Fruit fly (Drosophila melanogaster) whole organism, wandering third instar larva: ENCODE data around the gene VhaSFD.

Source experiments
- Abd-B ChIP-seq: fragments of >200 bp; optimal IDR thresholded peaks from 2 replicates; lab custom pipeline; 2017; ENCODE audit warnings: missing biosample characterization, missing genetic modification characterization
- CG32264 ChIP-seq: fragments of 200-800 bp; sonication (Bioruptor generic); optimal IDR thresholded peaks from 2 replicates; lab custom pipeline; 2016; ENCODE audit warnings: missing biosample characterization, missing genetic modification characterization
- CG9705 ChIP-seq: fragments of 200-800 bp; sonication (Bioruptor generic); optimal IDR thresholded peaks from 2 replicates; lab custom pipeline; 2018; ENCODE audit warnings: missing biosample characterization, mild to moderate bottlenecking, missing genetic modification characterization
- CrebA ChIP-seq: fragments of 200-800 bp; sonication (Bioruptor generic); optimal IDR thresholded peaks from 2 replicates; lab custom pipeline; 2016; ENCODE audit warnings: missing biosample characterization, mild to moderate bottlenecking, missing genetic modification characterization, borderline replicate concordance
- Dfd ChIP-seq: fragments of >200 bp; optimal IDR thresholded peaks from 2 replicates; lab custom pipeline; 2017; ENCODE audit warnings: missing biosample characterization, missing genetic modification characterization
- Dif ChIP-seq: fragments of 200-275, 200-300 bp; sonication (Bioruptor generic); optimal IDR thresholded peaks from 2 replicates; lab custom pipeline; 2018; ENCODE audit warnings: missing biosample characterization, missing genetic modification characterization; ENCODE audit not compliant: partially characterized antibody
- GATAd ChIP-seq: sonication (Bioruptor generic); optimal IDR thresholded peaks from 2 replicates; lab custom pipeline; 2016; ENCODE audit warnings: missing biosample characterization, missing genetic modification characterization
- HLH106 ChIP-seq: fragments of 200-800 bp; optimal IDR thresholded peaks from 3 replicates; lab custom pipeline; 2019; ENCODE audit warnings: missing biosample characterization, mild to moderate bottlenecking, missing genetic modification characterization, moderate library complexity
- Hnf4 ChIP-seq: fragments of 200-800 bp; sonication (Bioruptor generic); optimal IDR thresholded peaks from 2 replicates; lab custom pipeline; 2016; ENCODE audit warnings: missing biosample characterization, mild to moderate bottlenecking, missing genetic modification characterization
- Hr78 ChIP-seq: fragments of >200 bp; optimal IDR thresholded peaks from 2 replicates; lab custom pipeline; 2017; ENCODE audit warnings: missing biosample characterization, missing genetic modification characterization
- Hr83 ChIP-seq: fragments of 200-300 bp; sonication (Bioruptor generic); optimal IDR thresholded peaks from 2 replicates; lab custom pipeline; 2016; ENCODE audit warnings: missing biosample characterization, mild to moderate bottlenecking, missing genetic modification characterization, moderate library complexity; ENCODE audit not compliant: poor library complexity, severe bottlenecking
- Jra ChIP-seq: sonication (Bioruptor generic); optimal IDR thresholded peaks from 2 replicates; lab custom pipeline; 2016; ENCODE audit warnings: missing biosample characterization, missing genetic modification characterization
- Myc ChIP-seq: fragments of >200 bp; optimal IDR thresholded peaks from 2 replicates; lab custom pipeline; 2017
- N ChIP-seq: fragments of >200 bp; optimal IDR thresholded peaks from 2 replicates; lab custom pipeline; 2018; ENCODE audit warnings: missing biosample characterization, missing external identifiers, missing genetic modification characterization
- OdsH ChIP-seq: fragments of 200-800 bp; sonication (Bioruptor generic); optimal IDR thresholded peaks from 2 replicates; lab custom pipeline; 2016; ENCODE audit warnings: missing biosample characterization, mild to moderate bottlenecking, missing genetic modification characterization
- Rel ChIP-seq, 2 experiments: fragments of 200-800 bp; sonication (Bioruptor generic) in 1 of 2; optimal IDR thresholded peaks; 2 replicates in 1 of 2; 3 replicates in 1 of 2; lab custom pipeline; 2016 to 2019; ENCODE audit warnings: mild to moderate bottlenecking in 2 of 2, missing biosample characterization in 2 of 2, missing genetic modification characterization in 2 of 2, moderate library complexity in 1 of 2
- Sp1 ChIP-seq: fragments of 200-800 bp; sonication (Bioruptor generic); optimal IDR thresholded peaks from 3 replicates; lab custom pipeline; 2019; ENCODE audit warnings: missing biosample characterization, mild to moderate bottlenecking, missing genetic modification characterization, moderate library complexity
- Vsx2 ChIP-seq: fragments of 200-300, 225-300 bp; sonication (Bioruptor generic); optimal IDR thresholded peaks from 2 replicates; lab custom pipeline; 2018; ENCODE audit warnings: missing biosample characterization, missing genetic modification characterization; ENCODE audit not compliant: partially characterized antibody
- br ChIP-seq: fragments of 200-800 bp; sonication (Bioruptor generic); optimal IDR thresholded peaks from 2 replicates; lab custom pipeline; 2016; ENCODE audit warnings: missing biosample characterization, missing genetic modification characterization
- brk ChIP-seq: fragments of 200-800 bp; sonication (Bioruptor generic); optimal IDR thresholded peaks from 2 replicates; lab custom pipeline; 2016; ENCODE audit warnings: missing biosample characterization, mild to moderate bottlenecking, missing genetic modification characterization
- dl ChIP-seq, 2 experiments: fragments of 175-275, 200-275 bp in 1 of 2; fragments of 200-275 bp in 1 of 2; sonication (Bioruptor generic); optimal IDR thresholded peaks; lab custom pipeline; 2018; ENCODE audit warnings: mild to moderate bottlenecking in 2 of 2, missing biosample characterization in 2 of 2, missing genetic modification characterization in 2 of 2, moderate library complexity in 2 of 2; ENCODE audit not compliant: partially characterized antibody in 2 of 2, insufficient read depth in 1 of 2
- dmrt93B ChIP-seq: fragments of 200-800 bp; sonication (Bioruptor generic); optimal IDR thresholded peaks from 2 replicates; lab custom pipeline; 2018; ENCODE audit warnings: missing biosample characterization, mild to moderate bottlenecking, missing genetic modification characterization
- dsf ChIP-seq: sonication (Bioruptor generic); optimal IDR thresholded peaks from 2 replicates; lab custom pipeline; 2016; ENCODE audit warnings: missing biosample characterization, missing genetic modification characterization, borderline replicate concordance
- ey ChIP-seq: fragments of 200-800 bp; sonication (Bioruptor generic); optimal IDR thresholded peaks from 2 replicates; lab custom pipeline; 2016; ENCODE audit warnings: missing biosample characterization, missing genetic modification characterization
- foxo ChIP-seq, 2 experiments: fragments of 200-800 bp; sonication (Bioruptor generic); optimal IDR thresholded peaks; 2 replicates in 1 of 2; 3 replicates in 1 of 2; lab custom pipeline; 2016 to 2017; ENCODE audit warnings: missing biosample characterization in 2 of 2, missing genetic modification characterization in 2 of 2
- fru ChIP-seq: fragments of 200-800 bp; sonication (Bioruptor generic); optimal IDR thresholded peaks from 3 replicates; lab custom pipeline; 2016; ENCODE audit warnings: missing biosample characterization, mild to moderate bottlenecking, missing genetic modification characterization
- h ChIP-seq: fragments of 200-800 bp; sonication (Bioruptor generic); optimal IDR thresholded peaks from 3 replicates; lab custom pipeline; 2016; ENCODE audit warnings: missing biosample characterization, mild to moderate bottlenecking, missing genetic modification characterization
- jim ChIP-seq: fragments of 175-275, 200-325 bp; sonication (Bioruptor generic); optimal IDR thresholded peaks from 2 replicates; lab custom pipeline; 2016; ENCODE audit warnings: missing biosample characterization, mild to moderate bottlenecking, missing genetic modification characterization
- lola ChIP-seq: fragments of >200 bp; optimal IDR thresholded peaks from 2 replicates; lab custom pipeline; 2017; ENCODE audit warnings: missing biosample characterization, missing genetic modification characterization
- pan ChIP-seq: fragments of >200 bp; optimal IDR thresholded peaks from 2 replicates; lab custom pipeline; 2017
- psq ChIP-seq: fragments of 200-800 bp; sonication (Bioruptor generic); optimal IDR thresholded peaks from 3 replicates; lab custom pipeline; 2017; ENCODE audit warnings: missing biosample characterization, mild to moderate bottlenecking, missing genetic modification characterization, moderate library complexity
- rgr ChIP-seq: fragments of 200-800 bp; sonication (Bioruptor generic); optimal IDR thresholded peaks from 3 replicates; lab custom pipeline; 2016; ENCODE audit warnings: missing biosample characterization, mild to moderate bottlenecking, missing genetic modification characterization
- sage ChIP-seq: fragments of 200-800 bp; sonication (Bioruptor generic); optimal IDR thresholded peaks from 2 replicates; lab custom pipeline; 2016; ENCODE audit warnings: missing biosample characterization, mild to moderate bottlenecking, missing genetic modification characterization
- sv ChIP-seq: fragments of 200-800 bp; sonication (Bioruptor generic); optimal IDR thresholded peaks from 3 replicates; lab custom pipeline; 2016; ENCODE audit warnings: missing biosample characterization, missing genetic modification characterization
- tai ChIP-seq: sonication (Bioruptor generic); optimal IDR thresholded peaks from 2 replicates; lab custom pipeline; 2016; ENCODE audit warnings: missing biosample characterization, missing genetic modification characterization
- usp ChIP-seq: fragments of >200 bp; optimal IDR thresholded peaks from 2 replicates; lab custom pipeline; 2017; ENCODE audit warnings: missing biosample characterization, missing genetic modification characterization
- woc ChIP-seq: sonication (Bioruptor generic); optimal IDR thresholded peaks from 2 replicates; lab custom pipeline; 2016; ENCODE audit warnings: missing biosample characterization, mild to moderate bottlenecking, missing genetic modification characterization

The VhaSFD gene

dm6 chr2L:16719643-16720515 is 7.7 kb downstream of the VhaSFD start, which contains the start of gene Cyt-c-p:
Gene Cyt-c-p, plus strand, starts transcription at chr2L:16719932.
- no peak for TF ChIP-seq ey (GFP tag; lab: Kevin White, UChicago)
- no peak for TF ChIP-seq tai (GFP tag; lab: Kevin White, UChicago)
- no peak for TF ChIP-seq jim (GFP tag; lab: Kevin White, UChicago)
- TF ChIP-seq dmrt93B (GFP tag; lab: Kevin White, UChicago) = no peak
- no peak for TF ChIP-seq dsf (GFP tag; lab: Kevin White, UChicago)
- no peak for TF ChIP-seq woc (GFP tag; lab: Kevin White, UChicago)
- TF ChIP-seq foxo (GFP tag; optimal IDR thresholded peaks at IDR 0.05; lab: Kevin White, UChicago) = peak in 1 of 2 experiments; percentile 28
- no peak for TF ChIP-seq h (GFP tag; lab: Kevin White, UChicago)
- TF ChIP-seq HLH106 (tag; lab: Kevin White, UChicago) = peak; percentile 13
- no peak for TF ChIP-seq Dfd (GFP tag; lab: Kevin White, UChicago)
- TF ChIP-seq brk (GFP tag; lab: Kevin White, UChicago) = no peak
- no peak for TF ChIP-seq psq (GFP tag; lab: Kevin White, UChicago)
- TF ChIP-seq Myc = peak; percentile 19
- TF ChIP-seq CG9705 (GFP tag; lab: Kevin White, UChicago) = no peak
- TF ChIP-seq sage (GFP tag; lab: Kevin White, UChicago) = no peak
- no peak for TF ChIP-seq Abd-B
- no peak for TF ChIP-seq sv (GFP tag; lab: Kevin White, UChicago)
- no peak for TF ChIP-seq Hr78
- TF ChIP-seq fru (GFP tag; lab: Kevin White, UChicago) = no peak
- TF ChIP-seq CG32264 (GFP tag; lab: Kevin White, UChicago) = no peak
- no peak for TF ChIP-seq Hnf4 (GFP tag; lab: Kevin White, UChicago)
- TF ChIP-seq Dif (GFP tag; lab: Kevin White, UChicago) = peak; percentile 0
- TF ChIP-seq N = no peak
- TF ChIP-seq lola (GFP tag; lab: Kevin White, UChicago) = no peak
- peak; percentile 19 for TF ChIP-seq OdsH (GFP tag; lab: Kevin White, UChicago)
- TF ChIP-seq Rel (GFP tag; optimal IDR thresholded peaks at IDR 0.05; lab: Kevin White, UChicago) = no peak
- peak; percentile 83 for TF ChIP-seq Rel (tag; optimal IDR thresholded peaks at IDR 0.05; lab: Kevin White, UChicago)
- no peak for TF ChIP-seq pan
- TF ChIP-seq GATAd = no peak
- no peak for TF ChIP-seq Jra (GFP tag; lab: Kevin White, UChicago)
- no peak for TF ChIP-seq CrebA (GFP tag; lab: Kevin White, UChicago)
- peak; percentile 28 for TF ChIP-seq Hr83 (GFP tag; lab: Kevin White, UChicago)
- TF ChIP-seq usp (GFP tag; lab: Kevin White, UChicago) = no peak
- no peak for TF ChIP-seq Sp1 (GFP tag; lab: Kevin White, UChicago)
- TF ChIP-seq Vsx2 (GFP tag; lab: Kevin White, UChicago) = no peak
- TF ChIP-seq dl (GFP tag; optimal IDR thresholded peaks at IDR 0.05; lab: Kevin White, UChicago; ENCODE audit: insufficient read depth in 1 of 2, partially characterized antibody in 2 of 2) = no peak
- TF ChIP-seq br (GFP tag; lab: Kevin White, UChicago) = no peak
- peak; percentile 19 for TF ChIP-seq rgr

- no peak for TF ChIP-seq Myc
- no peak for TF ChIP-seq woc (GFP tag; lab: Kevin White, UChicago)
- TF ChIP-seq rgr = no peak
- TF ChIP-seq HLH106 (tag; lab: Kevin White, UChicago) = no peak
- no peak for TF ChIP-seq h (GFP tag; lab: Kevin White, UChicago)
- no peak for TF ChIP-seq brk (GFP tag; lab: Kevin White, UChicago)
- no peak for TF ChIP-seq fru (GFP tag; lab: Kevin White, UChicago)
- TF ChIP-seq usp (GFP tag; lab: Kevin White, UChicago) = no peak
- no peak for TF ChIP-seq tai (GFP tag; lab: Kevin White, UChicago)
- no peak for TF ChIP-seq CG32264 (GFP tag; lab: Kevin White, UChicago)
- no peak for TF ChIP-seq OdsH (GFP tag; lab: Kevin White, UChicago)
- no peak for TF ChIP-seq CG9705 (GFP tag; lab: Kevin White, UChicago)
- no peak for TF ChIP-seq Jra (GFP tag; lab: Kevin White, UChicago)
- TF ChIP-seq N = no peak
- no peak for TF ChIP-seq Dif (GFP tag; lab: Kevin White, UChicago)
Measured at dm6 chr2L:16718446-16719173, 9.0 kb downstream of the VhaSFD start.
